Fruit fly (Drosophila melanogaster): ENCODE measurements around the gene Uch-L5.

Uch-L5 gene

dm6 chr3L:9462247-9462769 lies 14.5 kb downstream of the Uch-L5 start (continued):
- TF ChIP-seq NFAT (GFP tag; IDR thresholded peaks at IDR 0.05) = peak; percentile 9; the same call in 1 of the 2 replicates
- TF ChIP-seq BEAF-32 (GFP tag; optimal IDR thresholded peaks at IDR 0.05) = no peak
- TF ChIP-seq knrl (GFP tag; IDR thresholded peaks at IDR 0.05; ENCODE audit: partially characterized antibody) = no peak
- TF ChIP-seq gem (tag; optimal IDR thresholded peaks at IDR 0.05) = peak; percentile 97
- TF ChIP-seq CG8765 (GFP tag; IDR thresholded peaks at IDR 0.05) = peak; percentile 11; the same call in 1 of the 2 replicates
- TF ChIP-seq mld (GFP tag; IDR thresholded peaks at IDR 0.05; ENCODE audit: partially characterized antibody) = 0 out of 3 replicates have a peak, but pooled peaks have one; percentile 8
- peak; percentile 96 for TF ChIP-seq CG12391 (tag; optimal IDR thresholded peaks at IDR 0.05)
- peak; percentile 97 for TF ChIP-seq CG18262 (tag; optimal IDR thresholded peaks at IDR 0.05)
- TF ChIP-seq tup (GFP tag; optimal IDR thresholded peaks at IDR 0.05) = no peak
- peak; percentile 42 for TF ChIP-seq kah (GFP tag; optimal IDR thresholded peaks at IDR 0.05)
- peak; percentile 43 to 96 for TF ChIP-seq Trl (optimal IDR thresholded peaks at IDR 0.05)
- TF ChIP-seq Trl (GFP tag; optimal IDR thresholded peaks at IDR 0.05) = peak; percentile 80
- TF ChIP-seq MTF-1 (GFP tag; optimal IDR thresholded peaks at IDR 0.05; ENCODE audit: borderline replicate concordance) = peak; percentile 82
- TF ChIP-seq mam (GFP tag; optimal IDR thresholded peaks at IDR 0.05) = peak; percentile 63
- TF ChIP-seq ATbp (GFP tag; optimal IDR thresholded peaks at IDR 0.05) = peak; percentile 90
- TF ChIP-seq fd102C (GFP tag; optimal IDR thresholded peaks at IDR 0.05) = peak; percentile 37
- TF ChIP-seq CG13775 (GFP tag; optimal IDR thresholded peaks at IDR 0.05) = peak; percentile 90
- TF ChIP-seq org-1 (GFP tag; optimal IDR thresholded peaks at IDR 0.05) = peak; percentile 89
- TF ChIP-seq CG18476 (GFP tag; optimal IDR thresholded peaks at IDR 0.05) = peak; percentile 91
- peak; percentile 74 for TF ChIP-seq CG8281 (tag; optimal IDR thresholded peaks at IDR 0.05)
- TF ChIP-seq Nf-YA (GFP tag; IDR thresholded peaks at IDR 0.05) = peak; percentile 77
- TF ChIP-seq unpg (GFP tag; optimal IDR thresholded peaks at IDR 0.05) = peak; percentile 95
- TF ChIP-seq odd (GFP tag; optimal IDR thresholded peaks at IDR 0.05) = peak; percentile 91
- TF ChIP-seq B-H1 (GFP tag; IDR thresholded peaks at IDR 0.05) = peak; percentile 75
- no peak for TF ChIP-seq gfzf (GFP tag; optimal IDR thresholded peaks at IDR 0.05)
- TF ChIP-seq cato (GFP tag; optimal IDR thresholded peaks at IDR 0.05; ENCODE audit: borderline replicate concordance) = peak; percentile 70
- peak; percentile 89 for TF ChIP-seq salm (tag; optimal IDR thresholded peaks at IDR 0.05)
- TF ChIP-seq esg (GFP tag; conservative IDR thresholded peaks at IDR 0.05) = peak; percentile 74
- TF ChIP-seq CG15269 (tag; optimal IDR thresholded peaks at IDR 0.05) = peak; percentile 90
- peak; percentile 75 for TF ChIP-seq ci (GFP tag; IDR thresholded peaks at IDR 0.05)
- peak; percentile 81 for TF ChIP-seq CG5180 (GFP tag; optimal IDR thresholded peaks at IDR 0.05)
- TF ChIP-seq CG3065 (GFP tag; optimal IDR thresholded peaks at IDR 0.05) = peak; percentile 67
- peak; percentile 93 for TF ChIP-seq Asciz (GFP tag; optimal IDR thresholded peaks at IDR 0.05)
- TF ChIP-seq CG9609 (GFP tag; optimal IDR thresholded peaks at IDR 0.05) = peak; percentile 42
- peak; percentile 80 for TF ChIP-seq CrebB (tag; optimal IDR thresholded peaks at IDR 0.05)
- peak; percentile 84 for TF ChIP-seq CG6683 (GFP tag; optimal IDR thresholded peaks at IDR 0.05)
- TF ChIP-seq CG10979 (tag; optimal IDR thresholded peaks at IDR 0.05) = peak; percentile 96
- TF ChIP-seq CG15011 (GFP tag; optimal IDR thresholded peaks at IDR 0.05) = peak; percentile 91
- TF ChIP-seq Bdp1 (GFP tag; optimal IDR thresholded peaks at IDR 0.05) = peak; percentile 71
- peak; percentile 48 for TF ChIP-seq CG3995 (GFP tag; optimal IDR thresholded peaks at IDR 0.05)
- peak; percentile 60 for TF ChIP-seq CG12236 (GFP tag; optimal IDR thresholded peaks at IDR 0.05)
- peak; percentile 86 for TF ChIP-seq Six4 (GFP tag; optimal IDR thresholded peaks at IDR 0.05)
- no peak; the same call in 2 of the 3 replicates for TF ChIP-seq z (GFP tag; IDR thresholded peaks at IDR 0.05)
- peak; percentile 88 for TF ChIP-seq HmgZ (tag; optimal IDR thresholded peaks at IDR 0.05)
- TF ChIP-seq stwl (tag; optimal IDR thresholded peaks at IDR 0.05) = peak; percentile 12
- 0 out of 2 replicates have a peak, but pooled peaks have one; percentile 22 for TF ChIP-seq CG14667 (GFP tag; IDR thresholded peaks at IDR 0.05)
- TF ChIP-seq TFAM (GFP tag; optimal IDR thresholded peaks at IDR 0.05) = peak; percentile 50
- no peak for TF ChIP-seq CG2889 (GFP tag; IDR thresholded peaks at IDR 0.05)
- TF ChIP-seq eve (GFP tag; optimal IDR thresholded peaks at IDR 0.05) = no peak
